Fruit fly (Drosophila melanogaster): ENCODE measurements around the gene Poc1.

Gene Poc1

dm6 chr3L:13432791-13433190, 43.0 kb upstream of the Poc1 start (continued):
- TF ChIP-seq CG10431 (GFP tag; optimal IDR thresholded peaks at IDR 0.05) (no peak), vnd (GFP tag; IDR thresholded peaks at IDR 0.05; ENCODE audit: partially characterized antibody) (peak; percentile 25; the same call in 1 of the 3 replicates), jing (GFP tag; optimal IDR thresholded peaks at IDR 0.05) (no peak), z (GFP tag; IDR thresholded peaks at IDR 0.05) (peak; percentile 55; the same call in 1 of the 3 replicates), exex (tag; optimal IDR thresholded peaks at IDR 0.05) (no peak), grn (GFP tag; optimal IDR thresholded peaks at IDR 0.05) (no peak), BtbVII (GFP tag; optimal IDR thresholded peaks at IDR 0.05) (no peak), CG6813 (GFP tag; optimal IDR thresholded peaks at IDR 0.05) (no peak), CG31388 (GFP tag; optimal IDR thresholded peaks at IDR 0.05) (no peak), CG14014 (GFP tag; IDR thresholded peaks at IDR 0.05) (no peak), Fer2 (tag; optimal IDR thresholded peaks at IDR 0.05) (no peak), CG34224 (GFP tag; IDR thresholded peaks at IDR 0.05; ENCODE audit: partially characterized antibody) (peak; percentile 46; the same call in 2 of the 3 replicates), CTCF (GFP tag; optimal IDR thresholded peaks at IDR 0.05) (no peak), CG2129 (GFP tag; IDR thresholded peaks at IDR 0.05; ENCODE audit: partially characterized antibody) (no peak), gcm (GFP tag; optimal IDR thresholded peaks at IDR 0.05) (peak; percentile 8), CG14965 (GFP tag; optimal IDR thresholded peaks at IDR 0.05; ENCODE audit: borderline replicate concordance) (no peak), Bgb (GFP tag; IDR thresholded peaks at IDR 0.05; ENCODE audit: partially characterized antibody) (peak; percentile 75), cwo (GFP tag; optimal IDR thresholded peaks at IDR 0.05) (no peak), ci (GFP tag; IDR thresholded peaks at IDR 0.05) (0 out of 3 replicates have a peak, but pooled peaks have one; percentile 15), Spps (tag; optimal IDR thresholded peaks at IDR 0.05) (no peak), CG3995 (GFP tag; optimal IDR thresholded peaks at IDR 0.05) (peak; percentile 13), br (optimal IDR thresholded peaks at IDR 0.05) (no peak), Bteb2 (GFP tag; optimal IDR thresholded peaks at IDR 0.05) (no peak), CG7987 (GFP tag; optimal IDR thresholded peaks at IDR 0.05) (no peak), dm (GFP tag; optimal IDR thresholded peaks at IDR 0.05) (no peak), Stat92E (GFP tag; optimal IDR thresholded peaks at IDR 0.05) (peak in 1 of 3 experiments; percentile 38), Scr (GFP tag; IDR thresholded peaks at IDR 0.05; ENCODE audit: partially characterized antibody) (0 out of 2 replicates have a peak, but pooled peaks have one; percentile 9), disco-r (GFP tag; optimal IDR thresholded peaks at IDR 0.05) (no peak), CG12769 (tag; optimal IDR thresholded peaks at IDR 0.05) (peak; percentile 64), Dll (GFP tag; IDR thresholded peaks at IDR 0.05; ENCODE audit: partially characterized antibody) (peak; percentile 19; the same call in 1 of the 4 replicates), inv (GFP tag; IDR thresholded peaks at IDR 0.05; ENCODE audit: partially characterized antibody) (no peak), CG4617 (GFP tag; optimal IDR thresholded peaks at IDR 0.05; ENCODE audit: borderline replicate concordance) (no peak), Adf1 (GFP tag; IDR thresholded peaks at IDR 0.05) (no peak), tgo (GFP tag; IDR thresholded peaks at IDR 0.05) (no peak), nmo (GFP tag; optimal IDR thresholded peaks at IDR 0.05) (no peak), CG31224 (GFP tag; IDR thresholded peaks at IDR 0.05) (no peak), amos (GFP tag; IDR thresholded peaks at IDR 0.05; ENCODE audit: partially characterized antibody) (peak; percentile 79), kni (GFP tag; optimal IDR thresholded peaks at IDR 0.05) (no peak), Doc3 (GFP tag; IDR thresholded peaks at IDR 0.05; ENCODE audit: partially characterized antibody) (0 out of 3 replicates have a peak, but pooled peaks have one; percentile 11), Fer1 (GFP tag; optimal IDR thresholded peaks at IDR 0.05) (no peak), knrl (GFP tag; IDR thresholded peaks at IDR 0.05; ENCODE audit: partially characterized antibody) (peak; percentile 19; the same call in 2 of the 3 replicates), CG1603 (tag; optimal IDR thresholded peaks at IDR 0.05) (no peak), fd3F (GFP tag; optimal IDR thresholded peaks at IDR 0.05) (no peak), D19A (tag; optimal IDR thresholded peaks at IDR 0.05) (no peak), CG11398 (GFP tag; optimal IDR thresholded peaks at IDR 0.05) (no peak), CG7963 (GFP tag; IDR thresholded peaks at IDR 0.05; ENCODE audit: partially characterized antibody) (peak; percentile 39; the same call in 2 of the 3 replicates), CG11456 (GFP tag; IDR thresholded peaks at IDR 0.05) (no peak), HLH4C (GFP tag; IDR thresholded peaks at IDR 0.05; ENCODE audit: partially characterized antibody) (peak; percentile 47), row (GFP tag; IDR thresholded peaks at IDR 0.05) (no peak)

All from whole organism, embryonic.